Worm (Caenorhabditis elegans): ENCODE data around the gene chc-1.

ce11 chrIII:10160385-10160784, 43.2 kb upstream of the chc-1 start, which contains the start of the genes K08E5.5 and mua-3:
- no peak for TF ChIP-seq ceh-13 (GFP tag; optimal IDR thresholded peaks at IDR 0.05)
- TF ChIP-seq ama-1 (optimal IDR thresholded peaks at IDR 0.05): no peak
- TF ChIP-seq B0310.2 (tag; optimal IDR thresholded peaks at IDR 0.05): no peak
- no peak for TF ChIP-seq tra-4 (tag; optimal IDR thresholded peaks at IDR 0.05)
- no peak for TF ChIP-seq pes-1 (GFP tag; IDR thresholded peaks at IDR 0.05)
- TF ChIP-seq flt-1 (GFP tag; IDR thresholded peaks at IDR 0.05): no peak
- no peak for TF ChIP-seq ceh-36 (tag; optimal IDR thresholded peaks at IDR 0.05)

Data from whole organism, early embryonic.